Worm (Caenorhabditis elegans): ENCODE measurements around the gene K04G11.1.

ce11 chrX:14324289-14324688 is 11.0 kb upstream of the K04G11.1 start:
- TF ChIP-seq mab-5 (tag; optimal IDR thresholded peaks at IDR 0.05) (no peak), pha-4 (tag; optimal IDR thresholded peaks at IDR 0.05) (no peak)
